Fruit fly (Drosophila melanogaster) whole organism, wandering third instar larva: ENCODE results near the gene Nle.

Source experiments
- CG32264 ChIP-seq: fragments of 200-800 bp; sonication (Bioruptor generic); optimal IDR thresholded peaks from 2 replicates; lab custom pipeline; 2016; ENCODE audit warnings: missing biosample characterization, missing genetic modification characterization
- CG9705 ChIP-seq: fragments of 200-800 bp; sonication (Bioruptor generic); optimal IDR thresholded peaks from 2 replicates; lab custom pipeline; 2018; ENCODE audit warnings: missing biosample characterization, mild to moderate bottlenecking, missing genetic modification characterization
- Dfd ChIP-seq: fragments of >200 bp; optimal IDR thresholded peaks from 2 replicates; lab custom pipeline; 2017; ENCODE audit warnings: missing biosample characterization, missing genetic modification characterization
- Dif ChIP-seq: fragments of 200-275, 200-300 bp; sonication (Bioruptor generic); optimal IDR thresholded peaks from 2 replicates; lab custom pipeline; 2018; ENCODE audit warnings: missing biosample characterization, missing genetic modification characterization; ENCODE audit not compliant: partially characterized antibody
- HLH106 ChIP-seq: fragments of 200-800 bp; optimal IDR thresholded peaks from 3 replicates; lab custom pipeline; 2019; ENCODE audit warnings: missing biosample characterization, mild to moderate bottlenecking, missing genetic modification characterization, moderate library complexity
- Hnf4 ChIP-seq: fragments of 200-800 bp; sonication (Bioruptor generic); optimal IDR thresholded peaks from 2 replicates; lab custom pipeline; 2016; ENCODE audit warnings: missing biosample characterization, mild to moderate bottlenecking, missing genetic modification characterization
- Hr78 ChIP-seq: fragments of >200 bp; optimal IDR thresholded peaks from 2 replicates; lab custom pipeline; 2017; ENCODE audit warnings: missing biosample characterization, missing genetic modification characterization
- Hr83 ChIP-seq: fragments of 200-300 bp; sonication (Bioruptor generic); optimal IDR thresholded peaks from 2 replicates; lab custom pipeline; 2016; ENCODE audit warnings: missing biosample characterization, mild to moderate bottlenecking, missing genetic modification characterization, moderate library complexity; ENCODE audit not compliant: poor library complexity, severe bottlenecking
- Jra ChIP-seq: sonication (Bioruptor generic); optimal IDR thresholded peaks from 2 replicates; lab custom pipeline; 2016; ENCODE audit warnings: missing biosample characterization, missing genetic modification characterization
- Mio ChIP-seq: sonication (Bioruptor generic); optimal IDR thresholded peaks from 2 replicates; lab custom pipeline; 2016; ENCODE audit warnings: missing biosample characterization, missing genetic modification characterization
- Myc ChIP-seq: fragments of >200 bp; optimal IDR thresholded peaks from 2 replicates; lab custom pipeline; 2017
- OdsH ChIP-seq: fragments of 200-800 bp; sonication (Bioruptor generic); optimal IDR thresholded peaks from 2 replicates; lab custom pipeline; 2016; ENCODE audit warnings: missing biosample characterization, mild to moderate bottlenecking, missing genetic modification characterization
- Rel ChIP-seq, 2 experiments: fragments of 200-800 bp; sonication (Bioruptor generic) in 1 of 2; optimal IDR thresholded peaks; 2 replicates in 1 of 2; 3 replicates in 1 of 2; lab custom pipeline; 2016 to 2019; ENCODE audit warnings: mild to moderate bottlenecking in 2 of 2, missing biosample characterization in 2 of 2, missing genetic modification characterization in 2 of 2, moderate library complexity in 1 of 2
- Sp1 ChIP-seq: fragments of 200-800 bp; sonication (Bioruptor generic); optimal IDR thresholded peaks from 3 replicates; lab custom pipeline; 2019; ENCODE audit warnings: missing biosample characterization, mild to moderate bottlenecking, missing genetic modification characterization, moderate library complexity
- br ChIP-seq: fragments of 200-800 bp; sonication (Bioruptor generic); optimal IDR thresholded peaks from 2 replicates; lab custom pipeline; 2016; ENCODE audit warnings: missing biosample characterization, missing genetic modification characterization
- brk ChIP-seq: fragments of 200-800 bp; sonication (Bioruptor generic); optimal IDR thresholded peaks from 2 replicates; lab custom pipeline; 2016; ENCODE audit warnings: missing biosample characterization, mild to moderate bottlenecking, missing genetic modification characterization
- dsf ChIP-seq: sonication (Bioruptor generic); optimal IDR thresholded peaks from 2 replicates; lab custom pipeline; 2016; ENCODE audit warnings: missing biosample characterization, missing genetic modification characterization, borderline replicate concordance
- ey ChIP-seq: fragments of 200-800 bp; sonication (Bioruptor generic); optimal IDR thresholded peaks from 2 replicates; lab custom pipeline; 2016; ENCODE audit warnings: missing biosample characterization, missing genetic modification characterization
- foxo ChIP-seq, 2 experiments: fragments of 200-800 bp; sonication (Bioruptor generic); optimal IDR thresholded peaks; 2 replicates in 1 of 2; 3 replicates in 1 of 2; lab custom pipeline; 2016 to 2017; ENCODE audit warnings: missing biosample characterization in 2 of 2, missing genetic modification characterization in 2 of 2
- fru ChIP-seq: fragments of 200-800 bp; sonication (Bioruptor generic); optimal IDR thresholded peaks from 3 replicates; lab custom pipeline; 2016; ENCODE audit warnings: missing biosample characterization, mild to moderate bottlenecking, missing genetic modification characterization
- h ChIP-seq: fragments of 200-800 bp; sonication (Bioruptor generic); optimal IDR thresholded peaks from 3 replicates; lab custom pipeline; 2016; ENCODE audit warnings: missing biosample characterization, mild to moderate bottlenecking, missing genetic modification characterization
- jim ChIP-seq: fragments of 175-275, 200-325 bp; sonication (Bioruptor generic); optimal IDR thresholded peaks from 2 replicates; lab custom pipeline; 2016; ENCODE audit warnings: missing biosample characterization, mild to moderate bottlenecking, missing genetic modification characterization
- lola ChIP-seq: fragments of >200 bp; optimal IDR thresholded peaks from 2 replicates; lab custom pipeline; 2017; ENCODE audit warnings: missing biosample characterization, missing genetic modification characterization
- pan ChIP-seq: fragments of >200 bp; optimal IDR thresholded peaks from 2 replicates; lab custom pipeline; 2017
- psq ChIP-seq: fragments of 200-800 bp; sonication (Bioruptor generic); optimal IDR thresholded peaks from 3 replicates; lab custom pipeline; 2017; ENCODE audit warnings: missing biosample characterization, mild to moderate bottlenecking, missing genetic modification characterization, moderate library complexity
- rgr ChIP-seq: fragments of 200-800 bp; sonication (Bioruptor generic); optimal IDR thresholded peaks from 3 replicates; lab custom pipeline; 2016; ENCODE audit warnings: missing biosample characterization, mild to moderate bottlenecking, missing genetic modification characterization
- sv ChIP-seq: fragments of 200-800 bp; sonication (Bioruptor generic); optimal IDR thresholded peaks from 3 replicates; lab custom pipeline; 2016; ENCODE audit warnings: missing biosample characterization, missing genetic modification characterization
- usp ChIP-seq: fragments of >200 bp; optimal IDR thresholded peaks from 2 replicates; lab custom pipeline; 2017; ENCODE audit warnings: missing biosample characterization, missing genetic modification characterization
- woc ChIP-seq: sonication (Bioruptor generic); optimal IDR thresholded peaks from 2 replicates; lab custom pipeline; 2016; ENCODE audit warnings: missing biosample characterization, mild to moderate bottlenecking, missing genetic modification characterization

The Nle gene

dm6 chr2L:577186-577585 is 9.3 kb upstream of the Nle start, which contains the start of gene Pph13:
TSS of gene Pph13 (plus strand) at chr2L:577486.
- TF ChIP-seq fru (no peak), Hr78 (GFP tag; lab: Kevin White, UChicago) (no peak)

DNA sequence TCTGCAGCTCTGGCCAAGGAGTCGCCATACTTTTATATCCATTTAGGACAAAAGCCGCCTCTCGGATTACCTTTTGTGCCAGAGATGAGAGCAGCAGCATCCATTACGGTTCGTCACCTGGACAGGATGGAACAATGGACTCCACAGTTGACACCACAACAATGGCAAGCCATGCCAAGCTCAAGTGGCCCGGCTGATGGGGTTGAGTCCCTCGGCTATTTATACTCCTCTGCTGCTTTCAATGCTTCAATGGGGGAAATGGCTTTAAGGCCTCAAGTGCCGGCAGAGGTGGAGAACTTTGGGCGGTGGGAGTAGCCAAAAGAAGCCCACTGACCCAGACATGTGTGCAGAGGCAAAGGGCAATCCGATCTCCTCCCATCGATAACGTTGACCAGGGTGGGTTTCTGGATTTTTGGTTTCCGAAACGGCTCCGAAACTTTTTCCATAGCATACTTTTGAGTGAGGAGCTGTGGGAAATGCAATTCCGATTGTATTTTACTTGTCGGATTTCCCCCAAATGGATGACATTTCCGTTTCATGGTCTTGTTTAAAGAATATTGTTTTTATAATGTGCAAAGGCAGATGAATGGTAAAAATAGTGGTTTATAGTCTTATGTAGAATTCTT is 8.8 kb upstream of the Nle start, which contains the start of gene Ptth:
Gene Ptth, minus strand, starts transcription at position 338 of the 626 bp plus-strand sequence.
- TF ChIP-seq jim (GFP tag; lab: Kevin White, UChicago) = no peak
- TF ChIP-seq Myc (lab: Kevin White, UChicago) = peak; percentile 73
- no peak for TF ChIP-seq rgr (GFP tag; lab: Kevin White, UChicago)
- no peak for TF ChIP-seq fru
- TF ChIP-seq sv = no peak
- no peak for TF ChIP-seq Rel (GFP tag; optimal IDR thresholded peaks at IDR 0.05; lab: Kevin White, UChicago)
- TF ChIP-seq Rel (tag; optimal IDR thresholded peaks at IDR 0.05; lab: Kevin White, UChicago) = no peak
- TF ChIP-seq psq (GFP tag; lab: Kevin White, UChicago) = no peak
- TF ChIP-seq, all 38 proteins: peak for 1

DNA sequence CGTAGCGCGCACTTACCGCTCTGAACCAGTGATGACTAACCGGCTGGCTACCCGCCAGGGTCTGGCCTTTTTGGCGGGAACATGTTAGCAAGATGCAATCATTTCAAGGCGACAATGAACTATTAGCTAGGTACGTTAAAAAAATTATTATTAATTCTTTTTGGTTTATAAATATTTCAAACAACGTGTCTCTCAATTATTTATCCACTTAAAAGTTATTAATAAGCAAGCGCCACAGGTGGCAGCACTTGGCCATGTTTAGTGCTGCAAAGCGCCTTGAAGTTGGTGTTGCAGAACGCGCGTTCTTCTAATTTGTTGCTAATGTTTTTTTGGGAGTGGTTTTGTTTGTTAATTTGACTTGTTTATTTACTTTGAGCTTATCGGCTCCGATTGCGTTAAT is 6.3 kb upstream of the Nle start, which contains the start of the genes Ipk2 and cold:
Gene Ipk2, minus strand, starts transcription at position 39 of the 400 bp plus-strand sequence.
Gene cold, plus strand, starts transcription at position 66 of the 400 bp plus-strand sequence.
- no peak for TF ChIP-seq Rel (GFP tag; optimal IDR thresholded peaks at IDR 0.05; lab: Kevin White, UChicago)
- TF ChIP-seq Rel (tag; optimal IDR thresholded peaks at IDR 0.05; lab: Kevin White, UChicago) = peak; percentile 75
- TF ChIP-seq CG9705 (GFP tag; lab: Kevin White, UChicago) = peak; percentile 80
- peak; percentile 64 for TF ChIP-seq Mio (GFP tag; lab: Kevin White, UChicago)
- no peak for TF ChIP-seq pan (lab: Kevin White, UChicago)
- TF ChIP-seq rgr (GFP tag; lab: Kevin White, UChicago) = peak; percentile 88
- peak; percentile 89 for TF ChIP-seq fru
- peak; percentile 69 for TF ChIP-seq Hr83 (GFP tag; lab: Kevin White, UChicago)
- TF ChIP-seq Myc (lab: Kevin White, UChicago) = peak; percentile 99
- no peak for TF ChIP-seq brk (GFP tag; lab: Kevin White, UChicago)
- peak; percentile 84 for TF ChIP-seq Sp1 (GFP tag; lab: Kevin White, UChicago)
- no peak for TF ChIP-seq Hr78 (GFP tag; lab: Kevin White, UChicago)
- TF ChIP-seq woc (GFP tag; lab: Kevin White, UChicago) = peak; percentile 94
- peak; percentile 78 for TF ChIP-seq ey
- TF ChIP-seq OdsH (GFP tag; lab: Kevin White, UChicago) = peak; percentile 81
- TF ChIP-seq h (GFP tag; lab: Kevin White, UChicago) = peak; percentile 91
- TF ChIP-seq br (GFP tag; lab: Kevin White, UChicago) = peak; percentile 87
- TF ChIP-seq Hnf4 (GFP tag; lab: Kevin White, UChicago) = no peak
- TF ChIP-seq sv = peak; percentile 92
- peak; percentile 87 for TF ChIP-seq HLH106 (tag; lab: Kevin White, UChicago)
- TF ChIP-seq psq (GFP tag; lab: Kevin White, UChicago) = peak; percentile 73
- peak in 1 of 2 experiments; percentile 89 for TF ChIP-seq foxo (GFP tag; optimal IDR thresholded peaks at IDR 0.05; lab: Kevin White, UChicago)
- no peak for TF ChIP-seq usp
- TF ChIP-seq CG32264 (GFP tag; lab: Kevin White, UChicago) = peak; percentile 62

DNA sequence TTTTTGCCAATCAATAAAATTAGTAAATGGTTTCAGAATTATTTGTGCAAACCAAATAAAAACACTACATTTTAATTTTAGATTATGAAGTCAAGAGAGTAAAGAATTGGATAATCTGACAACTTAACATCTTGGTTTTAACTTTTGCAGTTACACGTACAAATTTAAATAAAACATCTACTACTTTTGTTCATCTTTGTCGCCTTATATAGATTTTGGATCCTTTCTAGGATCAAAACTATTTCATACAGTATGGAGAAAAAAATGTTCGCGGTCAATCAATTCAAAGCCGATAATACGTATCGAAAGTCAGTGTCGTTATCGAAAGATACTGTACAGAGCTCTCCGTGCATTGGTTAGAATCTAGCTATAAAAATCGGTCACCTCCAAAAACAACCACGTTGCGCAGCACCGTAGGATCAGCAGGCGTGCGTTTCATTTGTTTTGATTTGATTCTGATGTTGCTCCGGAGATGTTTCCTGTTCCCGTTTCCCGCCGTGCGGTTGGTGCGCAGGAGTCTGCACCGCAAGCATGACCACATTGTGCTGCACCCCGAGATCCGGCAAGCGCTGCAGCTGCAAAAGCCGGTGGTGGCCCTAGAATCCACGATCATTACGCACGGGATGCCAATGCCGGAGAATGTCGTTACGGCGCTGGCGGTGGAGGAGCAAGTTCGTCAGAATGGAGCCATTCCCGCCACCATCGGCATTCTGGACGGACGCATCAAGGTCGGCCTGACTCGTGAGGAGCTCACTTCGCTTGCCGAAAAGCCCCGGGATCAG is 4.0 kb downstream of the Nle start, which contains the start of the genes uncNacbeta and CG2794:
Gene uncNacbeta, minus strand, starts transcription at position 51 of the 782 bp plus-strand sequence.
Gene CG2794, plus strand, starts transcription at position 395 of the 782 bp plus-strand sequence.
- TF ChIP-seq Dif (GFP tag; lab: Kevin White, UChicago) (no peak), foxo (GFP tag; optimal IDR thresholded peaks at IDR 0.05; lab: Kevin White, UChicago) (peak in 1 of 2 experiments; percentile 25), Myc (lab: Kevin White, UChicago) (peak; percentile 91), Hnf4 (GFP tag; lab: Kevin White, UChicago) (no peak), Dfd (GFP tag; lab: Kevin White, UChicago) (no peak), lola (GFP tag; lab: Kevin White, UChicago) (no peak), Jra (GFP tag; lab: Kevin White, UChicago) (no peak)

DNA sequence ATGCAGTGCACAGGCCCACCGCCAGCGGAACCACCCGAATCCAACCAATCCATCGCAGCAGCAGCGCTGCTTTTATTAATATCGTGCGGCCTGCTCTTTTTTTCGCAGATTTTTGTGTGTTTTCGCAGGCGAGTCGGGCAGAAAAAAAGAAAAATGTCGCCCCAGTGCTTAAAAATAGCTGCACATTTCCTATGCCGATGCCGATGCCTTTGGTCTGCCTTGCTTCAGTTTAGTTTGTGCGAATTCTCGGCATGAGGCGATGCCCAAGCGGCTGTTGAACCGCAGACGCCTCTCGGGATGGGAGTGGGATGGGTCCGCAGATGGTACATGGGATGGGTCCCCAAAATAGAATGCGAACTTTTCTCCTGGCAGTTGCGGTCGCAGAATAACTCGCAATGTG is 4.6 kb downstream of the Nle start:
- TF ChIP-seq sv = no peak
- no peak for TF ChIP-seq Dif (GFP tag; lab: Kevin White, UChicago)
- no peak for TF ChIP-seq usp
- no peak for TF ChIP-seq dsf
- TF ChIP-seq Jra (GFP tag; lab: Kevin White, UChicago) = no peak
- no peak for TF ChIP-seq h (GFP tag; lab: Kevin White, UChicago)
- TF ChIP-seq br (GFP tag; lab: Kevin White, UChicago) = no peak
